Worm (Caenorhabditis elegans) whole organism, L4 larva: ENCODE measurements around the gene B0304.2.

Experiments used
- D1046.2 ChIP-seq: fragments of 200-800 bp; sonication (Bioruptor generic); IDR thresholded peaks from 2 replicates; pipeline ENCODE4 v1.3.6; 2022; ENCODE audit warnings: missing genetic modification characterization, missing compliant biosample characterization
- F10B5.3 ChIP-seq: sonication (generic microtip); optimal IDR thresholded peaks from 2 replicates; lab custom pipeline; 2016; ENCODE audit warnings: mild to moderate bottlenecking, missing genetic modification characterization, missing compliant biosample characterization
- F44E2.7 ChIP-seq: fragments of 200-800 bp; sonication (Bioruptor generic); IDR thresholded peaks from 2 replicates; pipeline ENCODE4 v2.1.2; 2022; ENCODE audit warnings: missing genetic modification characterization, missing compliant biosample characterization
- T20F7.1 ChIP-seq: fragments of 200-800 bp; sonication (Bioruptor generic); optimal IDR thresholded peaks from 2 replicates; lab custom pipeline; 2018; ENCODE audit warnings: mild to moderate bottlenecking, missing genetic modification characterization, missing compliant biosample characterization
- T26A8.4 ChIP-seq: fragments of 200-800 bp; sonication (Bioruptor generic); IDR thresholded peaks from 2 replicates; pipeline ENCODE4 v1.3.6; 2022; ENCODE audit warnings: missing genetic modification characterization, missing compliant biosample characterization
- Y105C5A.15 ChIP-seq: fragments of 200-800 bp; sonication (Bioruptor generic); IDR thresholded peaks from 2 replicates; pipeline ENCODE4 v1.3.6; 2022; ENCODE audit warnings: missing genetic modification characterization, missing compliant biosample characterization
- Y5F2A.4 ChIP-seq: fragments of 200-800 bp; sonication (Bioruptor generic); optimal IDR thresholded peaks from 2 replicates; lab custom pipeline; 2018; ENCODE audit warnings: mild to moderate bottlenecking, missing genetic modification characterization, missing compliant biosample characterization
- Y75B8A.6 ChIP-seq: fragments of 200-800 bp; sonication (Bioruptor generic); IDR thresholded peaks from 2 replicates; pipeline ENCODE4 v1.3.6; 2022; ENCODE audit warnings: missing genetic modification reagents, missing genetic modification characterization, missing compliant biosample characterization
- aha-1 ChIP-seq: fragments of 150-350 bp; peaks from one replicate; lab custom pipeline; 2014; ENCODE audit warnings: missing biosample characterization, missing genetic modification characterization
- ama-1 ChIP-seq: fragments of 150-350 bp; optimal IDR thresholded peaks from 2 replicates; lab custom pipeline; 2014; ENCODE audit warnings: inconsistent platforms, mixed read lengths
- attf-4 ChIP-seq: sonication (generic microtip); optimal IDR thresholded peaks from 3 replicates; lab custom pipeline; 2017; ENCODE audit warnings: missing biosample characterization, missing genetic modification characterization
- ceh-20 ChIP-seq: fragments of 200-800 bp; sonication (Bioruptor generic); IDR thresholded peaks from 2 replicates; pipeline ENCODE4 v1.3.6; 2022; ENCODE audit warnings: missing genetic modification reagents, missing genetic modification characterization, missing compliant biosample characterization
- ceh-44 ChIP-seq: fragments of 200-800 bp; sonication (Bioruptor generic); IDR thresholded peaks from 2 replicates; pipeline ENCODE4 v1.3.6; 2022; ENCODE audit warnings: missing genetic modification reagents, missing genetic modification characterization, missing compliant biosample characterization
- ceh-62 ChIP-seq: sonication (generic microtip); optimal IDR thresholded peaks from 2 replicates; lab custom pipeline; 2017; ENCODE audit warnings: missing biosample characterization, missing genetic modification characterization
- cey-2 ChIP-seq: sonication (generic microtip); optimal IDR thresholded peaks from 3 replicates; lab custom pipeline; 2017; ENCODE audit warnings: missing genetic modification characterization, mild to moderate bottlenecking, missing compliant biosample characterization, antibody characterized with exemption, borderline replicate concordance; ENCODE audit not compliant: insufficient read depth
- ctbp-1 ChIP-seq: fragments of 200-800 bp; sonication (Bioruptor generic); IDR thresholded peaks from 2 replicates; pipeline ENCODE4 v1.3.6; 2022; ENCODE audit warnings: missing genetic modification reagents, missing genetic modification characterization, missing compliant biosample characterization
- daf-12 ChIP-seq: fragments of 150-350 bp; optimal IDR thresholded peaks from 2 replicates; lab custom pipeline; 2014; ENCODE audit warnings: missing biosample characterization, missing genetic modification reagents, missing genetic modification characterization
- daf-8 ChIP-seq: fragments of 200-800 bp; sonication (Bioruptor generic); IDR thresholded peaks from 2 replicates; pipeline ENCODE4 v1.3.6; 2022; ENCODE audit warnings: missing genetic modification characterization, missing compliant biosample characterization
- dmd-9 ChIP-seq: fragments of 200-800 bp; sonication (Bioruptor generic); IDR thresholded peaks from 2 replicates; pipeline ENCODE4 v1.3.6; 2022; ENCODE audit warnings: missing genetic modification reagents, missing genetic modification characterization, missing compliant biosample characterization
- duxl-1 ChIP-seq: sonication (generic microtip); optimal IDR thresholded peaks from 2 replicates; lab custom pipeline; 2016; ENCODE audit warnings: mild to moderate bottlenecking, missing genetic modification characterization, moderate library complexity, missing compliant biosample characterization; ENCODE audit not compliant: poor library complexity
- gei-8 ChIP-seq: fragments of 200-800 bp; sonication (Bioruptor generic); optimal IDR thresholded peaks from 2 replicates; lab custom pipeline; 2018; ENCODE audit warnings: mild to moderate bottlenecking, missing genetic modification characterization, missing compliant biosample characterization
- hlh-11 ChIP-seq: fragments of 200-800 bp; sonication (Bioruptor generic); optimal IDR thresholded peaks from 2 replicates; lab custom pipeline; 2018; ENCODE audit warnings: mild to moderate bottlenecking, missing genetic modification characterization, missing compliant biosample characterization
- jun-1 ChIP-seq: fragments of 150-350 bp; optimal IDR thresholded peaks from 2 replicates; lab custom pipeline; 2014; ENCODE audit warnings: missing biosample characterization, missing genetic modification reagents, missing genetic modification characterization
- lim-7 ChIP-seq: fragments of 200-800 bp; sonication (Bioruptor generic); IDR thresholded peaks from 2 replicates; pipeline ENCODE4 v1.3.6; 2022; ENCODE audit warnings: missing genetic modification characterization, missing compliant biosample characterization
- lin-1 ChIP-seq: fragments of 200-800 bp; sonication (Bioruptor generic); IDR thresholded peaks from 2 replicates; pipeline ENCODE4 v1.3.6; 2022; ENCODE audit warnings: missing genetic modification reagents, missing genetic modification characterization, missing compliant biosample characterization
- lin-13 ChIP-seq: fragments of 150-350 bp; optimal IDR thresholded peaks from 2 replicates; lab custom pipeline; 2014; ENCODE audit warnings: missing biosample characterization, missing genetic modification reagents, missing genetic modification characterization
- lin-15B ChIP-seq: fragments of 150-350 bp; sonication (generic microtip); optimal IDR thresholded peaks from 3 replicates; lab custom pipeline; 2014; ENCODE audit warnings: missing biosample characterization, missing genetic modification characterization
- lin-29 ChIP-seq: fragments of 200-800 bp; sonication (Bioruptor generic); IDR thresholded peaks from 2 replicates; pipeline ENCODE4 v1.3.6; 2022; ENCODE audit warnings: missing genetic modification reagents, missing genetic modification characterization, missing compliant biosample characterization
- lir-3 ChIP-seq: sonication (generic microtip); optimal IDR thresholded peaks from 2 replicates; lab custom pipeline; 2016; ENCODE audit warnings: mild to moderate bottlenecking, missing genetic modification characterization, missing compliant biosample characterization
- lsy-2 ChIP-seq, 2 experiments: fragments of 150-350 bp in 1 of 2; sonication (generic microtip) in 1 of 2; optimal IDR thresholded peaks; 2 replicates each; lab custom pipeline; 2014 to 2017; ENCODE audit warnings: missing biosample characterization in 2 of 2, missing genetic modification characterization in 2 of 2
- mdt-29 ChIP-seq: fragments of 200-800 bp; sonication (Bioruptor generic); IDR thresholded peaks from 2 replicates; pipeline ENCODE4 v1.3.6; 2022; ENCODE audit warnings: missing genetic modification reagents, missing genetic modification characterization, missing compliant biosample characterization
- nhr-10 ChIP-seq: fragments of 150-350 bp; optimal IDR thresholded peaks from 2 replicates; lab custom pipeline; 2014; ENCODE audit warnings: missing biosample characterization, missing genetic modification characterization
- nhr-11 ChIP-seq: fragments of 150-350 bp; optimal IDR thresholded peaks from 2 replicates; lab custom pipeline; 2014; ENCODE audit warnings: missing biosample characterization, missing genetic modification characterization
- nhr-237 ChIP-seq: sonication (generic microtip); optimal IDR thresholded peaks from 2 replicates; lab custom pipeline; 2017; ENCODE audit warnings: missing biosample characterization, missing genetic modification characterization
- nhr-25 ChIP-seq: sonication (generic microtip); optimal IDR thresholded peaks from 2 replicates; lab custom pipeline; 2017; ENCODE audit warnings: missing genetic modification characterization, mild to moderate bottlenecking, missing compliant biosample characterization, antibody characterized with exemption, moderate library complexity, borderline replicate concordance; ENCODE audit not compliant: insufficient read depth
- nhr-6 ChIP-seq: fragments of 150-350 bp; optimal IDR thresholded peaks from 2 replicates; lab custom pipeline; 2014; ENCODE audit warnings: missing biosample characterization, missing genetic modification characterization
- nhr-76 ChIP-seq: fragments of 150-350 bp; optimal IDR thresholded peaks from 2 replicates; lab custom pipeline; 2014; ENCODE audit warnings: missing biosample characterization, missing genetic modification characterization
- nhr-77 ChIP-seq: fragments of 150-350 bp; optimal IDR thresholded peaks from 2 replicates; lab custom pipeline; 2014; ENCODE audit warnings: missing biosample characterization, missing genetic modification characterization
- php-3 ChIP-seq: fragments of 200-800 bp; sonication (Bioruptor generic); IDR thresholded peaks from 2 replicates; pipeline ENCODE4 v1.3.6; 2022; ENCODE audit warnings: missing genetic modification reagents, missing genetic modification characterization, missing compliant biosample characterization
- pqm-1 ChIP-seq: sonication (generic microtip); optimal IDR thresholded peaks from 2 replicates; lab custom pipeline; 2017; ENCODE audit warnings: missing biosample characterization, missing genetic modification characterization
- set-16 ChIP-seq: fragments of 200-800 bp; sonication (Bioruptor generic); IDR thresholded peaks from 2 replicates; pipeline ENCODE4 v1.3.6; 2022; ENCODE audit warnings: missing genetic modification reagents, missing genetic modification characterization, missing compliant biosample characterization
- snpc-1.2 ChIP-seq: fragments of 200-800 bp; sonication (Bioruptor generic); IDR thresholded peaks from 2 replicates; pipeline ENCODE4 v1.3.6; 2022; ENCODE audit warnings: missing genetic modification reagents, missing genetic modification characterization, missing compliant biosample characterization
- tra-1 ChIP-seq: fragments of 200-800 bp; sonication (Bioruptor generic); IDR thresholded peaks from 2 replicates; pipeline ENCODE4 v1.3.6; 2022; ENCODE audit warnings: missing genetic modification reagents, missing genetic modification characterization, missing compliant biosample characterization
- unc-62 ChIP-seq, 3 experiments: fragments of 150-350 bp in 1 of 3; sonication (generic microtip); optimal IDR thresholded peaks in 2 of 3; peaks in 1 of 3; 1 replicate in 1 of 3; 2 replicates in 2 of 3; lab custom pipeline; 2014 to 2017; ENCODE audit warnings: missing biosample characterization in 3 of 3, missing genetic modification characterization in 3 of 3, missing genetic modification reagents in 3 of 3, missing genotype in 1 of 3
- zip-11 ChIP-seq: fragments of 200-800 bp; sonication (Bioruptor generic); IDR thresholded peaks from 2 replicates; pipeline ENCODE4 v1.3.6; 2022; ENCODE audit warnings: missing genetic modification characterization, missing compliant biosample characterization
- ztf-11 ChIP-seq: fragments of 150-350 bp; optimal IDR thresholded peaks from 2 replicates; lab custom pipeline; 2014; ENCODE audit warnings: missing biosample characterization, missing genetic modification characterization

The B0304.2 gene

ce11 chrII:4511911-4512310, 11.5 kb upstream of the B0304.2 start, which contains the start of gene cyp-23A1 (continued):
- TF ChIP-seq F10B5.3 (tag; lab: Kevin White, UChicago) (no peak), F44E2.7 (GFP tag; lab: Robert Waterston, UW) (no peak), Y105C5A.15 (no peak), ceh-62 (tag; lab: Kevin White, UChicago) (no peak), attf-4 (tag; lab: Kevin White, UChicago) (no peak)

ce11 chrII:4516291-4516690, 7.1 kb upstream of the B0304.2 start:
- TF ChIP-seq daf-8 (GFP tag; lab: Robert Waterston, UW) (no peak), ctbp-1 (no peak), nhr-76 (tag; lab: Kevin White, UChicago) (no peak), lin-15B (no peak), ceh-62 (tag; lab: Kevin White, UChicago) (no peak), D1046.2 (GFP tag; lab: Robert Waterston, UW) (no peak)
- TF ChIP-seq, all 104 proteins: peak for 0

ce11 chrII:4517254-4517653, 6.2 kb upstream of the B0304.2 start:
- TF ChIP-seq pqm-1 (tag; lab: Kevin White, UChicago) (no peak), lir-3 (tag; lab: Kevin White, UChicago) (no peak), unc-62 (GFP tag; optimal IDR thresholded peaks at IDR 0.05 in 1 of 2; lab: Kevin White, UChicago) (peak in 1 of 2 experiments; percentile 11), unc-62 (tag; optimal IDR thresholded peaks at IDR 0.05; lab: Kevin White, UChicago) (no peak), gei-8 (GFP tag; lab: Kevin White, UChicago) (no peak), php-3 (no peak), dmd-9 (GFP tag; lab: Robert Waterston, UW) (no peak), aha-1 (tag; lab: Kevin White, UChicago) (peak; percentile 14), zip-11 (GFP tag; lab: Robert Waterston, UW) (no peak), duxl-1 (tag; lab: Kevin White, UChicago) (no peak), nhr-237 (tag; lab: Kevin White, UChicago) (no peak), lin-29 (GFP tag; lab: Robert Waterston, UW) (no peak)

- TF ChIP-seq set-16 (peak; percentile 25; the same call in 1 of the 2 replicates), ama-1 (lab: Kevin White, UChicago) (no peak), lim-7 (GFP tag; lab: Robert Waterston, UW) (no peak), nhr-10 (tag; lab: Kevin White, UChicago) (no peak), lsy-2 (tag; optimal IDR thresholded peaks at IDR 0.05; lab: Kevin White, UChicago) (peak in 1 of 2 experiments; percentile 46), nhr-11 (tag; lab: Kevin White, UChicago) (peak; percentile 47), Y5F2A.4 (GFP tag; lab: Kevin White, UChicago) (no peak), T20F7.1 (GFP tag; lab: Kevin White, UChicago) (no peak), ceh-20 (GFP tag; lab: Robert Waterston, UW) (no peak), hlh-11 (tag; lab: Kevin White, UChicago) (peak; percentile 47), nhr-6 (tag; lab: Kevin White, UChicago) (no peak), lin-13 (no peak), lin-1 (GFP tag; lab: Robert Waterston, UW) (no peak), jun-1 (tag; lab: Kevin White, UChicago) (no peak), tra-1 (GFP tag; lab: Robert Waterston, UW) (no peak), snpc-1.2 (GFP tag; lab: Robert Waterston, UW) (no peak), lin-29 (GFP tag; lab: Robert Waterston, UW) (no peak), ztf-11 (no peak), nhr-25 (tag; lab: Kevin White, UChicago) (no peak), mdt-29 (GFP tag; lab: Robert Waterston, UW) (no peak), F10B5.3 (tag; lab: Kevin White, UChicago) (no peak), T26A8.4 (no peak), duxl-1 (tag; lab: Kevin White, UChicago) (no peak), nhr-77 (tag; lab: Kevin White, UChicago) (no peak), ceh-44 (no peak), cey-2 (tag; lab: Kevin White, UChicago) (no peak), Y75B8A.6 (GFP tag; lab: Robert Waterston, UW) (no peak), daf-12 (tag; lab: Kevin White, UChicago) (no peak)
Observed at ce11 chrII:4518300-4518907, 5.0 kb upstream of the B0304.2 start, which contains the start of gene hlh-1. Gene hlh-1 (plus strand): TSS chrII:4518574.
